Fruit fly (Drosophila melanogaster): ENCODE measurements around the gene CG46397.

The CG46397 gene

DNA sequence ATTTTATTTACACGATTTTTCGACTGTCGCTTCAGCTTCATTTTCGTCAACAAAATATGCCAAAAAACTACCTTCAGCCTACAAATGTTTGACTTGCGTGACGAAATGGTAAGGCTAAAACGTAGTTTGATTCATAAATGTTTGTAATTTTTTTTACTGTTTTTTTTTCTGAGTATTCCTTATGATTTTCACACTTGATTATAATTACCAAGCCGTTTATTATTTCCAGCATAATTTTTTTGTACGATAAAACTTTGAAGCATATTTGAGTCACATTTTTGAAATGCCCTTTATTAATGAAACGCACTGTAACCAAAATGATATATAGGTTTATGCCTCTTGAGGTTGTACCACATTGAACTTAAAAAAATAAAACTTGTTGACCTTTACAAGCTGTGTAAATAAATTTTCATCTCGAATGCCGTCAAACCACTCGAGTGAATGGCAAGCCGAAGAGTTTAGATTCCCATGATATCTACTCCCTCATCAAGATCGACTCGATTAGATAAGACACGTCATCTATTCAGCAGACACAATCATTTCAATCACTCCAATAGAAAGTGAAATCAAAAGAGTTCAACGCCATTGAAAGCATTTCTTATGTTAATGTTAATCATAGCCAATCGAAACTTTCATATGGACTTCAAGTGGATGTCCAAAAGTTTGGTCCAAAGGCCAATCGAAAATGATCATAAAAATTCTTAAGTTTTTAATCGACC lies 35.7 kb downstream of the CG46397 start:
- TF ChIP-seq usp (GFP tag; optimal IDR thresholded peaks at IDR 0.05) (no peak), pan (optimal IDR thresholded peaks at IDR 0.05) (no peak), psq (optimal IDR thresholded peaks at IDR 0.05) (no peak)

dm6 chr2L:8984614-8985318 lies 37.7 kb downstream of the CG46397 start, which contains the start of gene CG13101:
TSS of gene CG13101 (minus strand) at chr2L:8984872.
- no peak for TF ChIP-seq Dll (optimal IDR thresholded peaks at IDR 0.05)
- TF ChIP-seq pan (optimal IDR thresholded peaks at IDR 0.05): no peak
- no peak for TF ChIP-seq CG8478 (optimal IDR thresholded peaks at IDR 0.05)
- TF ChIP-seq EcR (GFP tag; optimal IDR thresholded peaks at IDR 0.05): no peak
- no peak for TF ChIP-seq usp (GFP tag; optimal IDR thresholded peaks at IDR 0.05)
- TF ChIP-seq psq (optimal IDR thresholded peaks at IDR 0.05): no peak

DNA sequence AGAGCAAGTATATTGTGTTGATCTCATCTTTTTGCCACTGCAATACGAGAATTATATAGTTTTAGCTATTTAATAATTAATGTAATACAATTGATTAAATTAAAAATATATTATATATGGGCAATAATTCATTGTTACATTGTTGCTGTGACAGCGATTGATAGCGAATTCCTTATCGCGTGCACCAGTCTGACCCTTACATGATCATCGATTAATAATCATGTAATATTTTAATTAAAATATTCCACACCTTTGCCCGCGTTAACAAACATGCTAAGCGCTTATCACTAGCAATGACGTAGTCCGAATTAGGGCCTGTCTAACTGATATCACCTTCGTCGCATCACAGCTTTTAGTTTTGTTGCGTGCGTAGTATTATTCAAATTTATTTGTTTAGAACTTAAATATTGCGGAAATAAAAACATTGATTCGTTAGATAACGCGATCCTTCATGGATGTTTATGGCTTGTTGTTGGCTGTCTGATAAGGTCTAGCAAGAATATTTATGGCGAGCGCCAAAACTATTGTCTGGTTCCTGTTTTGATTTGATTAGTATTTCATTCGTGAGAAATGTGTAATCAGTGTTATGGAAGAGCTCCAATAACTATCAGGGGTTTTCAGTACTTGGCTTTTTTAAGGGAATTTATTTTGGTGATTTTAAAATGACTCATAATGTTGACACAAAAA lies 40.3 kb downstream of the CG46397 start:
- no peak for TF ChIP-seq Dll (optimal IDR thresholded peaks at IDR 0.05)

dm6 chr2L:8989037-8989591 lies 42.0 kb downstream of the CG46397 start, which contains the start of gene rost:
TSS of gene rost (minus strand) at chr2L:8989539.
- TF ChIP-seq CG8478 (optimal IDR thresholded peaks at IDR 0.05) (no peak), Dll (optimal IDR thresholded peaks at IDR 0.05) (no peak), EcR (GFP tag; optimal IDR thresholded peaks at IDR 0.05) (no peak), usp (GFP tag; optimal IDR thresholded peaks at IDR 0.05) (no peak), pan (optimal IDR thresholded peaks at IDR 0.05) (no peak), psq (optimal IDR thresholded peaks at IDR 0.05) (no peak)

dm6 chr2L:8991583-8991982 lies 44.5 kb downstream of the CG46397 start, which contains the start of gene CG9555:
TSS of gene CG9555 (plus strand) at chr2L:8991735.
- no peak for TF ChIP-seq psq (optimal IDR thresholded peaks at IDR 0.05)
- TF ChIP-seq Dll (optimal IDR thresholded peaks at IDR 0.05): no peak
- TF ChIP-seq usp (GFP tag; optimal IDR thresholded peaks at IDR 0.05): no peak
- no peak for TF ChIP-seq EcR (GFP tag; optimal IDR thresholded peaks at IDR 0.05)
- no peak for TF ChIP-seq CG8478 (optimal IDR thresholded peaks at IDR 0.05)
- TF ChIP-seq pan (optimal IDR thresholded peaks at IDR 0.05): no peak

DNA sequence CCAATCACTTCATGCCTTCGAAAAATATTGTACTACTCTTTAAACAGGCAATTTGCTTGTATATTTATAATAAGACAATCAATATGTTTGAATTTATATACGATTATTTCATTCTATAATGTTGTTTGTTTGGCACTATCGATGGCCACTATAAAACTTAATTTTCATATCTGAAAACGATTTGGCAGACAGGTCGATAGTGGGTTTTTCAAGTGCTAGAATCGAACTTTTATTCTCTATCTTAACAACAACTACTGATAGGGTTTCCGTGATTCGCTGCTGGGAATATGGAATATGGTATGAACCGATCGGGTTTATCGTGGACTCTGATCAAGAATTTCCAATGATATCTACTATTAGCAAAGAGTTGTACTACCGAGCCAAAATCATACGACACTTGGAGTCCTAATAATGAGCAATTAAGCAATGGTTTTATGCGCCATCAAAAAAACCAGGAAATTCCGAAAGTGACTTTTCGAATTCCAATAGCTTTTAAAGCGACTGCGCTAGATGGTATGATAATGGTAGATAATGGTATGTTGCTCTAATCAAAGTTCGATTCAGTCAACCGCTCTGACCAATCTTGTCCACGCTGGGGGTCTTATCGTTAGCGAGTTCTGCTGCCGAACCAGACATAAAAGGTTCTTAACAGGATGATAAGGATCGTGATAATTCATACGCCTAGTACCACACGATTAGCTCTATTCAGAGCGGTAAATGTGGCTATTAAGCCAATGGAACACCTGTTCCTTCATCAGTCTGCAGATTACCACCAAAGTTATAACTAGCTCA lies 46.8 kb downstream of the CG46397 start, which contains the start of gene CG17906:
Gene CG17906, plus strand, starts transcription at position 742 of the 792 bp plus-strand sequence.
- TF ChIP-seq EcR (GFP tag; optimal IDR thresholded peaks at IDR 0.05) (no peak), psq (optimal IDR thresholded peaks at IDR 0.05) (no peak), CG8478 (optimal IDR thresholded peaks at IDR 0.05) (no peak), pan (optimal IDR thresholded peaks at IDR 0.05) (no peak), usp (GFP tag; optimal IDR thresholded peaks at IDR 0.05) (no peak), Dll (optimal IDR thresholded peaks at IDR 0.05) (no peak)

DNA sequence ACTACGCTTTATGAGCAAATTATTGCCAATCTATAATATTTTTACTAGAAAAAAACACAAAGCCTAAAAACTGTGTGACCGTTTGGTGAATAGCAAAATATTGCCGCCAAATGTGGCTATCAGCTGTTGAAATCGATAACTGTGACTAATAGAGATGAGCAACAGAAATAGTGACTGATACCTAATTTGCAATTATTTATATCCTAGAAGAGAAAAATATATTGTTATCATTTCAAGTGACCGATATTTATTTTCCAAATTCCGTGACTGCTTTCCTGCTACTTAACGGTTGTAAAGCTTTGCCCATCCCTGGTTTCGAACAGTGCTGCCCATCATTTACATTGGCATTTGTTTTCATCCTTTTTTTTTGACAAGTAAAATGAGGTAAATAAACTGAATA lies 50.2 kb downstream of the CG46397 start, which contains the start of the genes alien and CG18661:
Gene alien, minus strand, starts transcription at position 95 of the 400 bp plus-strand sequence.
Gene CG18661, plus strand, starts transcription at position 321 of the 400 bp plus-strand sequence.
- TF ChIP-seq CG8478 (optimal IDR thresholded peaks at IDR 0.05) (no peak), usp (GFP tag; optimal IDR thresholded peaks at IDR 0.05) (no peak), pan (optimal IDR thresholded peaks at IDR 0.05) (no peak), psq (optimal IDR thresholded peaks at IDR 0.05) (no peak), EcR (GFP tag; optimal IDR thresholded peaks at IDR 0.05) (no peak), Dll (optimal IDR thresholded peaks at IDR 0.05) (no peak)
